Worm (Caenorhabditis elegans) whole organism, young adult: Measurements from ENCODE around the gene srh-264.

Source experiments
- T26A5.8 ChIP-seq: sonication (generic microtip); optimal IDR thresholded peaks from 2 replicates; lab custom pipeline; 2016; ENCODE audit warnings: missing genetic modification characterization, missing compliant biosample characterization
- Y79H2A.3 ChIP-seq: fragments of 200-800 bp; sonication (Bioruptor generic); conservative IDR thresholded peaks from 2 replicates; pipeline ENCODE4 v1.3.6; 2022; ENCODE audit warnings: missing genetic modification reagents, missing genetic modification characterization, missing compliant biosample characterization
- ceh-79 ChIP-seq: sonication (generic microtip); optimal IDR thresholded peaks from 2 replicates; lab custom pipeline; 2017; ENCODE audit warnings: mild to moderate bottlenecking, missing genetic modification characterization, missing compliant biosample characterization
- ekl-4 ChIP-seq: fragments of 200-800 bp; sonication (Bioruptor generic); IDR thresholded peaks from 2 replicates; pipeline ENCODE4 v1.3.6; 2022; ENCODE audit warnings: missing genetic modification reagents, missing genetic modification characterization, missing compliant biosample characterization
- him-1 ChIP-seq: sonication (generic microtip); optimal IDR thresholded peaks from 2 replicates; lab custom pipeline; 2016; ENCODE audit warnings: missing genotype, missing genetic modification reagents, missing genetic modification characterization, missing compliant biosample characterization
- hmg-1.2 ChIP-seq: fragments of 200-800 bp; sonication (Bioruptor generic); IDR thresholded peaks from 2 replicates; pipeline ENCODE4 v1.3.6; 2022; ENCODE audit warnings: missing genetic modification reagents, missing genetic modification characterization, missing compliant biosample characterization
- lag-1 ChIP-seq: fragments of 200-800 bp; sonication (Bioruptor generic); IDR thresholded peaks from 2 replicates; pipeline ENCODE4 v1.3.6; 2022; ENCODE audit warnings: missing genetic modification reagents, missing genetic modification characterization, missing compliant biosample characterization
- nhr-90 ChIP-seq: sonication (generic microtip); optimal IDR thresholded peaks from 2 replicates; lab custom pipeline; 2016; ENCODE audit warnings: missing genotype, mild to moderate bottlenecking, missing genetic modification characterization, missing compliant biosample characterization
- sea-2 ChIP-seq: fragments of 200-800 bp; sonication (Bioruptor generic); IDR thresholded peaks from 2 replicates; pipeline ENCODE4 v1.3.6; 2022; ENCODE audit warnings: missing genetic modification characterization, missing compliant biosample characterization
- tlf-1 ChIP-seq: fragments of 200-800 bp; sonication (Bioruptor generic); optimal IDR thresholded peaks from 2 replicates; lab custom pipeline; 2018; ENCODE audit warnings: mild to moderate bottlenecking, missing genetic modification characterization, missing compliant biosample characterization

ce11 chrV:15367770-15368169 lies 46.2 kb upstream of the srh-264 start:
- no peak for TF ChIP-seq him-1 (tag; lab: Kevin White, UChicago)
- no peak for TF ChIP-seq nhr-90 (tag; lab: Kevin White, UChicago)
- TF ChIP-seq tlf-1 (GFP tag; lab: Kevin White, UChicago): no peak
- no peak for TF ChIP-seq ekl-4 (GFP tag; lab: Robert Waterston, UW)
- TF ChIP-seq hmg-1.2: no peak
- TF ChIP-seq T26A5.8 (tag; lab: Kevin White, UChicago): no peak
- no peak for TF ChIP-seq lag-1 (GFP tag; lab: Robert Waterston, UW)
- no peak for TF ChIP-seq ceh-79
- no peak for TF ChIP-seq sea-2 (GFP tag; lab: Robert Waterston, UW)
- TF ChIP-seq Y79H2A.3 (GFP tag; lab: Robert Waterston, UW): no peak
